Worm (Caenorhabditis elegans) whole organism, young adult: Measurements from ENCODE around the gene tag-307.

Source experiments
- B0019.2 ChIP-seq: fragments of 200-800 bp; sonication (Bioruptor generic); conservative IDR thresholded peaks from 2 replicates; pipeline ENCODE4 v1.3.6; 2022; ENCODE audit warnings: missing genetic modification reagents, missing genetic modification characterization, missing compliant biosample characterization
- B0035.1 ChIP-seq: sonication (generic microtip); optimal IDR thresholded peaks from 2 replicates; lab custom pipeline; 2016; ENCODE audit warnings: missing genetic modification characterization, mild to moderate bottlenecking, missing compliant biosample characterization, missing genotype, missing genetic modification reagents
- F23B12.7 ChIP-seq: sonication (generic microtip); optimal IDR thresholded peaks from 2 replicates; lab custom pipeline; 2017; ENCODE audit warnings: missing genetic modification characterization, mild to moderate bottlenecking, missing compliant biosample characterization, antibody characterized with exemption, moderate library complexity; ENCODE audit not compliant: insufficient read depth
- F55B11.4 ChIP-seq: sonication (generic microtip); optimal IDR thresholded peaks from 2 replicates; lab custom pipeline; 2016; ENCODE audit warnings: missing compliant biosample characterization, missing genetic modification characterization, borderline replicate concordance; ENCODE audit not compliant: insufficient read depth
- F57A8.1 ChIP-seq: fragments of 200-800 bp; sonication (Bioruptor generic); optimal IDR thresholded peaks from 2 replicates; lab custom pipeline; 2018; ENCODE audit warnings: mild to moderate bottlenecking, missing genetic modification characterization, moderate library complexity, missing compliant biosample characterization
- Y95B8A.8 ChIP-seq: fragments of 200-800 bp; sonication (Bioruptor generic); IDR thresholded peaks from 2 replicates; pipeline ENCODE4 v1.3.6; 2022; ENCODE audit warnings: missing genetic modification reagents, missing genetic modification characterization, missing compliant biosample characterization
- aptf-2 ChIP-seq: fragments of 200-800 bp; sonication (Bioruptor generic); conservative IDR thresholded peaks from 2 replicates; pipeline ENCODE4 v1.3.6; 2022; ENCODE audit warnings: missing genetic modification reagents, missing genetic modification characterization, missing compliant biosample characterization
- ccch-3 ChIP-seq: fragments of 200-800 bp; sonication (Bioruptor generic); optimal IDR thresholded peaks from 2 replicates; lab custom pipeline; 2018; ENCODE audit warnings: mild to moderate bottlenecking, missing genetic modification characterization, missing compliant biosample characterization
- lir-1 ChIP-seq: fragments of 200-800 bp; sonication (Bioruptor generic); conservative IDR thresholded peaks from 2 replicates; pipeline ENCODE4 v1.3.6; 2022; ENCODE audit warnings: missing genetic modification reagents, missing genetic modification characterization, missing compliant biosample characterization
- madf-3 ChIP-seq: fragments of 200-800 bp; sonication (Bioruptor generic); IDR thresholded peaks from 2 replicates; pipeline ENCODE4 v1.3.6; 2022; ENCODE audit warnings: missing genetic modification reagents, missing genetic modification characterization, missing compliant biosample characterization
- pha-4 ChIP-seq: fragments of 150-350 bp; sonication (generic microtip); optimal IDR thresholded peaks from 2 replicates; lab custom pipeline; 2014; ENCODE audit warnings: missing biosample characterization, missing genetic modification reagents, missing genetic modification characterization
- rcor-1 ChIP-seq: fragments of 200-800 bp; sonication (Bioruptor generic); IDR thresholded peaks from 2 replicates; pipeline ENCODE4 v1.3.6; 2022; ENCODE audit warnings: missing genetic modification reagents, missing genetic modification characterization, missing compliant biosample characterization
- unc-130 ChIP-seq: sonication (generic microtip); optimal IDR thresholded peaks from 2 replicates; lab custom pipeline; 2016; ENCODE audit warnings: missing genetic modification reagents, missing genetic modification characterization, missing compliant biosample characterization
- unc-62 ChIP-seq: fragments of 150-350 bp; optimal IDR thresholded peaks from 2 replicates; lab custom pipeline; 2014; ENCODE audit warnings: missing biosample characterization, missing genetic modification reagents, missing genetic modification characterization

Gene tag-307

DNA sequence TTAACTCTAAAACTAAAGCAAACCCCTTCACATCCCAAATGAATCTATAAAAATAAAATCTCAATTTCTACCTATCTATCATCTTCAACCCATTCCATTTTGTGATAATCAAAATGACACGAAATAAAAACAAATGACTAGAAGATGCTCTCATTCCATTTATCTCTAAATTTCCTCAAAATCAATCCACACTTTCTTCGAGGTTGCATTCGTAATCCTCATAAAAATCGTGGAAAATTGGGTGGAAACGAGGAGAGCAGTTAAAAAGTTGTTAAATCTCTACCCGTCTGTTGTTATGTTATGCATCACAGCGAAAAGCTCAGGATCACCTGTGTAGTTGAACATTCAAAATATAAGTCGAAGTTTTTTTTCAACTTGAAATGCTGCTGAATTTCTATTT, 50.1 kb downstream of the tag-307 start:
- TF ChIP-seq unc-130 (GFP tag; lab: Kevin White, UChicago) (no peak), F55B11.4 (tag; lab: Kevin White, UChicago) (no peak), lir-1 (no peak), aptf-2 (GFP tag; lab: Robert Waterston, UW) (no peak), rcor-1 (GFP tag; lab: Robert Waterston, UW) (no peak), unc-62 (GFP tag; lab: Kevin White, UChicago) (no peak), Y95B8A.8 (no peak), B0035.1 (tag; lab: Kevin White, UChicago) (no peak), ccch-3 (GFP tag; lab: Kevin White, UChicago) (no peak), pha-4 (no peak), F23B12.7 (tag; lab: Kevin White, UChicago) (no peak), madf-3 (GFP tag; lab: Robert Waterston, UW) (no peak), B0019.2 (GFP tag; lab: Robert Waterston, UW) (no peak), F57A8.1 (no peak)
